Worm (Caenorhabditis elegans) whole organism, L3 larva: ENCODE data around the gene F54D8.6.

Experiments
- ama-1 ChIP-seq: fragments of 150-350 bp; optimal IDR thresholded peaks from 2 replicates; lab custom pipeline; 2018
- lin-39 ChIP-seq: fragments of 150-350 bp; optimal IDR thresholded peaks from 2 replicates; lab custom pipeline; 2018; ENCODE audit warnings: missing biosample characterization, missing genetic modification reagents, missing genetic modification characterization
- nhr-11 ChIP-seq: fragments of 150-350 bp; optimal IDR thresholded peaks from 2 replicates; lab custom pipeline; 2014; ENCODE audit warnings: missing biosample characterization, missing genetic modification characterization
- nhr-237 ChIP-seq: fragments of 150-350 bp; optimal IDR thresholded peaks from 2 replicates; lab custom pipeline; 2014; ENCODE audit warnings: missing biosample characterization, missing genetic modification characterization
- nhr-76 ChIP-seq: fragments of 150-350 bp; sonication (generic microtip); optimal IDR thresholded peaks from 5 replicates; lab custom pipeline; 2014; ENCODE audit warnings: missing biosample characterization, missing genetic modification characterization
- nhr-77 ChIP-seq: fragments of 150-350 bp; optimal IDR thresholded peaks from 2 replicates; lab custom pipeline; 2014; ENCODE audit warnings: missing biosample characterization, missing genetic modification characterization
- unc-39 ChIP-seq: sonication (generic microtip); optimal IDR thresholded peaks from 4 replicates; lab custom pipeline; 2017; ENCODE audit warnings: missing biosample characterization, missing genetic modification characterization
- zag-1 ChIP-seq: fragments of 150-350 bp; optimal IDR thresholded peaks from 2 replicates; lab custom pipeline; 2014; ENCODE audit warnings: missing biosample characterization, missing genetic modification characterization

DNA sequence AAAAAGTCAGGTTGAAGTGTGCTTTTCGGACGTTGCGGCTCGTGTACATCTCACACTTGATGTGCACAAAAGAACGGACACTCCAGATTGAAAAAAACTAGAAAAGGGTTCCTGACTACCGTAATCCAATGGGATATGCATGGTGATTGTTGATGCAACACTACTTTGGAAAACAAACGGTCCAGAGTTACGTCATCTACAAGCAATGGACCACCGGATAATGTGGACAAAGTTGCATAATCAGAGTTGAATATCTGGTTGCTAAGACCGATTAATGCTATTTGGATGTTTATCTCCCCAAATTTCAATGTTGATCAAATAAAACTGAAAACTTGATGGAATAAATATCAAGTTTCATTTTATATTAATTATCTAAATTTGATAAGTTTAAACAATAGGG is 47.2 kb downstream of the F54D8.6 start:
- TF ChIP-seq nhr-11 (tag; lab: Kevin White, UChicago): no peak
- TF ChIP-seq nhr-76 (tag; lab: Kevin White, UChicago): no peak
- no peak for TF ChIP-seq unc-39 (tag; lab: Kevin White, UChicago)
- TF ChIP-seq lin-39 (tag; lab: Kevin White, UChicago): no peak
- no peak for TF ChIP-seq nhr-237 (tag; lab: Kevin White, UChicago)
- no peak for TF ChIP-seq zag-1 (tag; lab: Kevin White, UChicago)
- no peak for TF ChIP-seq ama-1 (lab: Kevin White, UChicago)
- no peak for TF ChIP-seq nhr-77 (tag; lab: Kevin White, UChicago)
